Worm (Caenorhabditis elegans): ENCODE results near the gene zim-2.

DNA sequence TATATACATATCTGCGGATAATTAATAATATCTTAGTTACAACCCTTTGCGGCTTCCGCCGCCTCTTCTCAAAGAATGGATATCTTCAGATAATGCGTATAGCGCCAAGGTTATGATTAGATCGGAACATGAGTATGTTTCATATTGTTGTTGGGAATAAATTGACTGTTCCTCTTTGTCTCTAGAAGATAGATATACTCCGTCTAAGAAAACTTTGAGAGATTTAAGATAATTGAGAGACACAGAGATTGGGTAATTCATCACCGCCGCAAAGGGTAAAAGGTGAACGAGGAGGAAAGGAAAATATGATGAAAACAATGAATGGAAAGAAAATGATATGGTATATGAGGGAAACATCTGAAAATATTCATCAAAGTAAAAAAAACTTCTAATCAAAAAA, 21.6 kb downstream of the zim-2 start:
- TF ChIP-seq fos-1 (tag; optimal IDR thresholded peaks at IDR 0.05) (no peak), lir-3 (tag; optimal IDR thresholded peaks at IDR 0.05) (no peak), pha-4 (GFP tag; IDR thresholded peaks at IDR 0.05) (no peak), pha-4 (tag; optimal IDR thresholded peaks at IDR 0.05) (no peak), nhr-25 (tag; optimal IDR thresholded peaks at IDR 0.05; ENCODE audit: borderline replicate concordance, insufficient read depth) (no peak), aly-2 (tag; optimal IDR thresholded peaks at IDR 0.05) (no peak), unc-62 (GFP tag; optimal IDR thresholded peaks at IDR 0.05 in 1 of 2) (peak in 1 of 2 experiments; percentile 24), unc-62 (tag; optimal IDR thresholded peaks at IDR 0.05) (no peak), nhr-42 (GFP tag; IDR thresholded peaks at IDR 0.05) (no peak), nhr-237 (tag; optimal IDR thresholded peaks at IDR 0.05) (no peak), nhr-28 (tag; optimal IDR thresholded peaks at IDR 0.05) (no peak), D1046.2 (GFP tag; IDR thresholded peaks at IDR 0.05) (no peak), snpc-4 (tag; optimal IDR thresholded peaks at IDR 0.05) (no peak)
